Worm (Caenorhabditis elegans) whole organism, L3 larva: ENCODE data around the gene egl-13.

Source experiments
- ceh-9 ChIP-seq: sonication (generic microtip); optimal IDR thresholded peaks from 2 replicates; lab custom pipeline; 2018; ENCODE audit warnings: missing biosample characterization, missing genetic modification characterization
- nhr-28 ChIP-seq: fragments of 150-350 bp; optimal IDR thresholded peaks from 2 replicates; lab custom pipeline; 2014; ENCODE audit warnings: missing biosample characterization, missing genetic modification characterization
- unc-39 ChIP-seq: sonication (generic microtip); optimal IDR thresholded peaks from 4 replicates; lab custom pipeline; 2017; ENCODE audit warnings: missing biosample characterization, missing genetic modification characterization

DNA sequence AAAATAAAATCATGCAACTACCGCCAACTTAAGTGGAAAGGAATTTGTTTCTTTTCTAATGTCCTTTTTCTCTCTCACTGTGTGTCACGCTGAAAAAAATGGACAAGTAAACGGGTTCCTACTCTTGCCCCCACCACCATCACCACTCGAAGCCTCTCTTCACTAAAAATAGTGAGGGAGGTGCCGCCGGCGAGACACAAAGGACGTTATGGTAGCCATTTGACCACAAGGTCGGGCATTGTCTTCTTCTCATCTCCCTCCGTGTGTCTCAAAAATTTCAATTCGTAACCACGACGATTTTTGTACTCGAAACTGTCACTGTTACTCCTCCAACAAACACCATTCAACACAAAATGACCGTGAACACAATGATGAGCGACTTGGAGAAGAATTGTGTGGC lies 4.0 kb upstream of the egl-13 start, which contains the start of gene T22B7.22:
- TF ChIP-seq nhr-28 (tag; lab: Kevin White, UChicago) (no peak), unc-39 (tag; lab: Kevin White, UChicago) (no peak), ceh-9 (tag; lab: Kevin White, UChicago) (no peak)
